Fruit fly (Drosophila melanogaster) whole organism, embryonic: ENCODE measurements around the gene beat-IIa.
A peak's percentile ranks its signal among the peaks of the same experiment; 100 is the strongest.

ENCODE experiments used
- Antp ChIP-seq: fragments of 200-800 bp; sonication (Bioruptor generic); optimal IDR thresholded peaks from 3 replicates; lab custom pipeline; 2016; ENCODE audit warnings: missing biosample characterization, missing genetic modification characterization
- Bdp1 ChIP-seq: fragments of 200-800 bp; sonication (Bioruptor generic); optimal IDR thresholded peaks from 3 replicates; lab custom pipeline; 2016; ENCODE audit warnings: missing biosample characterization, missing genetic modification characterization
- CG10959 ChIP-seq: fragments of 200-800 bp; sonication (Bioruptor generic); IDR thresholded peaks from 2 replicates; pipeline ENCODE4 v1.3.6; 2022; ENCODE audit warnings: missing biosample characterization, missing genetic modification characterization
- CG10979 ChIP-seq: fragments of 200-800 bp; sonication (Bioruptor generic); optimal IDR thresholded peaks from 2 replicates; lab custom pipeline; 2018; ENCODE audit warnings: missing biosample characterization, mild to moderate bottlenecking, missing genetic modification characterization, moderate library complexity
- CG12391 ChIP-seq: fragments of 200-800 bp; sonication (Bioruptor generic); optimal IDR thresholded peaks from 3 replicates; lab custom pipeline; 2018; ENCODE audit warnings: missing biosample characterization, mild to moderate bottlenecking, missing genetic modification characterization, moderate library complexity
- CG12769 ChIP-seq: fragments of 200-800 bp; sonication (Bioruptor generic); optimal IDR thresholded peaks from 2 replicates; lab custom pipeline; 2019; ENCODE audit warnings: missing biosample characterization, mild to moderate bottlenecking, missing genetic modification characterization, moderate library complexity
- CG13296 ChIP-seq: fragments of 200-800 bp; sonication (Bioruptor generic); optimal IDR thresholded peaks from 3 replicates; lab custom pipeline; 2018; ENCODE audit warnings: missing biosample characterization, mild to moderate bottlenecking, missing genetic modification characterization
- CG13624 ChIP-seq: fragments of 200-800 bp; sonication (Bioruptor generic); optimal IDR thresholded peaks from 2 replicates; lab custom pipeline; 2016; ENCODE audit warnings: missing biosample characterization, missing genetic modification characterization
- CG13894 ChIP-seq: fragments of 200-800 bp; sonication (Bioruptor generic); optimal IDR thresholded peaks from 3 replicates; lab custom pipeline; 2018; ENCODE audit warnings: missing biosample characterization, mild to moderate bottlenecking, missing genetic modification characterization, moderate library complexity
- CG14710 ChIP-seq: fragments of 200-800 bp; sonication (Bioruptor generic); optimal IDR thresholded peaks from 3 replicates; lab custom pipeline; 2019; ENCODE audit warnings: missing biosample characterization, mild to moderate bottlenecking, missing genetic modification characterization, moderate library complexity
- CG15073 ChIP-seq: fragments of 200-800 bp; sonication (Bioruptor generic); optimal IDR thresholded peaks from 2 replicates; lab custom pipeline; 2016; ENCODE audit warnings: missing biosample characterization, missing genetic modification characterization
- CG15269 ChIP-seq: fragments of 200-800 bp; sonication (Bioruptor generic); optimal IDR thresholded peaks from 2 replicates; lab custom pipeline; 2018; ENCODE audit warnings: missing biosample characterization, mild to moderate bottlenecking, missing genetic modification characterization, moderate library complexity
- CG17568 ChIP-seq: fragments of 200-800 bp; sonication (Bioruptor generic); optimal IDR thresholded peaks from 2 replicates; lab custom pipeline; 2018; ENCODE audit warnings: missing biosample characterization, mild to moderate bottlenecking, missing genetic modification characterization, moderate library complexity
- CG17612 ChIP-seq: fragments of 200-800 bp; sonication (Bioruptor generic); IDR thresholded peaks from 2 replicates; pipeline ENCODE4 v1.3.6; 2022; ENCODE audit warnings: missing biosample characterization, missing genetic modification characterization
- CG18262 ChIP-seq: fragments of 200-800 bp; optimal IDR thresholded peaks from 3 replicates; lab custom pipeline; 2019; ENCODE audit warnings: missing biosample characterization, mild to moderate bottlenecking, missing genetic modification characterization, moderate library complexity
- CG1832 ChIP-seq: fragments of 200-800 bp; sonication (Bioruptor generic); optimal IDR thresholded peaks from 2 replicates; lab custom pipeline; 2017; ENCODE audit warnings: missing biosample characterization, mild to moderate bottlenecking, missing genetic modification characterization, inconsistent platforms
- CG2116 ChIP-seq: fragments of 200-800 bp; sonication (Bioruptor generic); optimal IDR thresholded peaks from 3 replicates; lab custom pipeline; 2018; ENCODE audit warnings: missing biosample characterization, mild to moderate bottlenecking, missing genetic modification characterization
- CG34224 ChIP-seq: fragments of 200-800 bp; sonication (Bioruptor generic); IDR thresholded peaks from 3 replicates; pipeline ENCODE4 v1.3.6; 2022; ENCODE audit warnings: missing biosample characterization, missing genetic modification characterization; ENCODE audit not compliant: partially characterized antibody
- CG3726 ChIP-seq: fragments of 200-800 bp; sonication (Bioruptor generic); IDR thresholded peaks from 3 replicates; pipeline ENCODE4, ENCODE4 v1.3.6; 2022; ENCODE audit warnings: missing biosample characterization, missing genetic modification characterization
- CG3838 ChIP-seq: fragments of 200-800 bp; sonication (Bioruptor generic); optimal IDR thresholded peaks from 3 replicates; lab custom pipeline; 2016; ENCODE audit warnings: missing biosample characterization, missing genetic modification characterization
- CG4617 ChIP-seq: fragments of 200-800 bp; sonication (Bioruptor generic); optimal IDR thresholded peaks from 3 replicates; lab custom pipeline; 2016; ENCODE audit warnings: missing biosample characterization, missing genetic modification characterization, borderline replicate concordance
- CG4730 ChIP-seq: fragments of 200-800 bp; sonication (Bioruptor generic); IDR thresholded peaks from 2 replicates; pipeline ENCODE4 v1.3.6; 2022; ENCODE audit warnings: missing biosample characterization, missing genetic modification characterization
- CG4820 ChIP-seq: fragments of 200-800 bp; sonication (Bioruptor generic); optimal IDR thresholded peaks from 3 replicates; lab custom pipeline; 2016; ENCODE audit warnings: missing biosample characterization, missing genetic modification characterization
- CG5180 ChIP-seq: fragments of 200-800 bp; sonication (Bioruptor generic); optimal IDR thresholded peaks from 3 replicates; lab custom pipeline; 2017; ENCODE audit warnings: missing biosample characterization, missing genetic modification characterization, mild to moderate bottlenecking, moderate library complexity, missing genetic modification reagents
- CG6689 ChIP-seq: fragments of 200-800 bp; sonication (Bioruptor generic); IDR thresholded peaks from 2 replicates; pipeline ENCODE4 v1.3.6; 2022; ENCODE audit warnings: missing biosample characterization, missing genetic modification characterization
- CG7271 ChIP-seq: fragments of 200-800 bp; sonication (Bioruptor generic); optimal IDR thresholded peaks from 2 replicates; lab custom pipeline; 2018; ENCODE audit warnings: missing biosample characterization, mild to moderate bottlenecking, missing genetic modification characterization, moderate library complexity
- CHES-1-like ChIP-seq: fragments of 200-800 bp; sonication (Bioruptor generic); optimal IDR thresholded peaks from 2 replicates; lab custom pipeline; 2016; ENCODE audit warnings: missing biosample characterization, missing genetic modification characterization
- Dek ChIP-seq: fragments of 200-800 bp; sonication (Bioruptor generic); optimal IDR thresholded peaks from 3 replicates; lab custom pipeline; 2019; ENCODE audit warnings: missing biosample characterization, mild to moderate bottlenecking, missing genetic modification characterization, moderate library complexity
- Dref ChIP-seq: fragments of 200-800 bp; sonication (Bioruptor generic); IDR thresholded peaks from 2 replicates; pipeline ENCODE4 v1.3.6; 2022; ENCODE audit warnings: missing biosample characterization, missing genetic modification characterization
- NFAT ChIP-seq: fragments of 200-800 bp; sonication (Bioruptor generic); IDR thresholded peaks from 2 replicates; pipeline ENCODE4 v1.3.6; 2022; ENCODE audit warnings: missing biosample characterization, missing genetic modification characterization
- caup ChIP-seq: fragments of 200-800 bp; sonication (Bioruptor generic); optimal IDR thresholded peaks from 3 replicates; lab custom pipeline; 2017; ENCODE audit warnings: missing biosample characterization, mild to moderate bottlenecking, missing genetic modification characterization, moderate library complexity; ENCODE audit not compliant: severe bottlenecking
- gem ChIP-seq: fragments of 200-800 bp; sonication (Bioruptor generic); optimal IDR thresholded peaks from 2 replicates; lab custom pipeline; 2019; ENCODE audit warnings: missing biosample characterization, mild to moderate bottlenecking, missing genetic modification characterization, moderate library complexity
- ham ChIP-seq: fragments of 200-800 bp; sonication (Bioruptor generic); IDR thresholded peaks from 2 replicates; pipeline ENCODE4 v1.3.6; 2022; ENCODE audit warnings: missing biosample characterization, missing genetic modification characterization
- hkb ChIP-seq, 2 experiments: fragments of 200-800 bp in 1 of 2; fragments of >200 bp in 1 of 2; sonication (Bioruptor generic) in 1 of 2; IDR thresholded peaks in 1 of 2; optimal IDR thresholded peaks in 1 of 2; 2 replicates each; pipeline versions ENCODE4 v1.3.6 to Lab custom; 2017 to 2022; ENCODE audit warnings: missing biosample characterization in 1 of 2, missing genetic modification characterization in 1 of 2
- hth ChIP-seq: fragments of >200 bp; optimal IDR thresholded peaks from 2 replicates; lab custom pipeline; 2017; ENCODE audit warnings: inconsistent platforms
- lab ChIP-seq: fragments of 200-800 bp; sonication (Bioruptor generic); optimal IDR thresholded peaks from 3 replicates; lab custom pipeline; 2017; ENCODE audit warnings: missing biosample characterization, missing genetic modification characterization, mild to moderate bottlenecking, moderate library complexity, missing genetic modification reagents
- lola ChIP-seq, 3 experiments: fragments of >200 bp in 2 of 3; fragments of 200-800 bp in 1 of 3; sonication (Bioruptor generic) in 1 of 3; optimal IDR thresholded peaks; 2 replicates each; lab custom pipeline; 2017 to 2019; ENCODE audit warnings: missing biosample characterization in 3 of 3, missing genetic modification characterization in 3 of 3, mild to moderate bottlenecking in 1 of 3, moderate library complexity in 1 of 3
- luna ChIP-seq: fragments of 200-800 bp; sonication (Bioruptor generic); optimal IDR thresholded peaks from 2 replicates; lab custom pipeline; 2016; ENCODE audit warnings: missing biosample characterization, missing genetic modification characterization
- maf-S ChIP-seq: fragments of 200-800 bp; sonication (Bioruptor generic); optimal IDR thresholded peaks from 2 replicates; lab custom pipeline; 2016; ENCODE audit warnings: missing biosample characterization, missing genetic modification characterization
- mam ChIP-seq: fragments of 200-800 bp; sonication (Bioruptor generic); optimal IDR thresholded peaks from 3 replicates; lab custom pipeline; 2016; ENCODE audit warnings: missing biosample characterization, missing genetic modification characterization
- p53 ChIP-seq: fragments of 200-800 bp; sonication (Bioruptor generic); optimal IDR thresholded peaks from 2 replicates; lab custom pipeline; 2016; ENCODE audit warnings: missing biosample characterization, missing genetic modification characterization
- pnt ChIP-seq: fragments of 200-800 bp; sonication (Bioruptor generic); optimal IDR thresholded peaks from 3 replicates; lab custom pipeline; 2016; ENCODE audit warnings: missing biosample characterization, missing genetic modification characterization
- sens ChIP-seq: fragments of 200-800 bp; sonication (Bioruptor generic); peaks from one replicate; lab custom pipeline; 2016; ENCODE audit warnings: missing biosample characterization, missing genetic modification characterization
- sima ChIP-seq: fragments of 200-800 bp; sonication (Bioruptor generic); optimal IDR thresholded peaks from 2 replicates; lab custom pipeline; 2016; ENCODE audit warnings: missing biosample characterization, missing genetic modification characterization
- toy ChIP-seq: fragments of 200-800 bp; sonication (Bioruptor generic); IDR thresholded peaks from 2 replicates; pipeline ENCODE4 v1.3.6; 2022; ENCODE audit warnings: missing biosample characterization, missing genetic modification characterization
- unc-4 ChIP-seq: fragments of 200-800 bp; sonication (Bioruptor generic); IDR thresholded peaks from 2 replicates; pipeline ENCODE4 v1.3.6; 2022; ENCODE audit warnings: missing biosample characterization, missing genetic modification characterization; ENCODE audit not compliant: partially characterized antibody
- zen2 ChIP-seq: fragments of 200-800 bp; sonication (Bioruptor generic); IDR thresholded peaks from 3 replicates; pipeline ENCODE4 v1.3.6; 2022; ENCODE audit warnings: missing biosample characterization, missing genetic modification characterization; ENCODE audit not compliant: partially characterized antibody
- zfh1 ChIP-seq: fragments of 200-800 bp; sonication (Bioruptor generic); IDR thresholded peaks from 3 replicates; pipeline ENCODE4 v1.3.6; 2022; ENCODE audit warnings: missing biosample characterization, missing genetic modification characterization

The beat-IIa gene

dm6 chr3R:17385329-17386019 lies 19.6 kb upstream of the beat-IIa start (continued):
- peak; percentile 54 for TF ChIP-seq NFAT
- peak; percentile 50 for TF ChIP-seq CG13296
- TF ChIP-seq hkb (optimal IDR thresholded peaks at IDR 0.05; lab: Kevin White, UChicago), result peak; percentile 43
- peak; percentile 52; the same call in 1 of the 2 replicates for TF ChIP-seq hkb (GFP tag; IDR thresholded peaks at IDR 0.05; lab: Robert Waterston, UW)
- TF ChIP-seq CG13624 (GFP tag; lab: Kevin White, UChicago), result peak; percentile 80
- no peak for TF ChIP-seq toy (GFP tag; lab: Robert Waterston, UW)
- peak; percentile 38 for TF ChIP-seq maf-S (GFP tag; lab: Kevin White, UChicago)
- TF ChIP-seq pnt (GFP tag; lab: Kevin White, UChicago), result no peak
- no peak for TF ChIP-seq lola (GFP tag; optimal IDR thresholded peaks at IDR 0.05; lab: Kevin White, UChicago)
- TF ChIP-seq mam (GFP tag; lab: Kevin White, UChicago), result peak; percentile 84
- peak; percentile 74 for TF ChIP-seq CHES-1-like (GFP tag; lab: Kevin White, UChicago)
- TF ChIP-seq hth, result no peak
- no peak for TF ChIP-seq CG7271 (tag; lab: Kevin White, UChicago)
- no peak for TF ChIP-seq CG15073 (GFP tag; lab: Kevin White, UChicago)
- peak; percentile 40 for TF ChIP-seq p53 (GFP tag; lab: Kevin White, UChicago)
- peak; percentile 64 for TF ChIP-seq CG12769 (tag; lab: Kevin White, UChicago)
- TF ChIP-seq zfh1 (GFP tag; lab: Robert Waterston, UW), result peak; percentile 78
- TF ChIP-seq CG12391 (tag; lab: Kevin White, UChicago), result peak; percentile 56
- no peak for TF ChIP-seq CG10959 (GFP tag; lab: Robert Waterston, UW)
- peak; percentile 40 for TF ChIP-seq Dek (tag; lab: Kevin White, UChicago)
- peak; percentile 81 for TF ChIP-seq caup (GFP tag; lab: Kevin White, UChicago)
- TF ChIP-seq CG17612 (GFP tag; lab: Robert Waterston, UW), result no peak; the same call in 1 of the 2 replicates
- TF ChIP-seq sens (GFP tag; lab: Kevin White, UChicago), result peak; percentile 90
- TF ChIP-seq CG14710 (tag; lab: Kevin White, UChicago), result peak; percentile 64
- TF ChIP-seq CG6689 (GFP tag; lab: Robert Waterston, UW), result peak; percentile 56; the same call in 1 of the 2 replicates
- peak; percentile 27 for TF ChIP-seq CG5180 (GFP tag; lab: Kevin White, UChicago)
- peak; percentile 4 for TF ChIP-seq CG10979
- TF ChIP-seq CG13894 (tag; lab: Kevin White, UChicago), result peak; percentile 73
- peak; percentile 41; the same call in 1 of the 2 replicates for TF ChIP-seq CG4730 (GFP tag; lab: Robert Waterston, UW)
- no peak for TF ChIP-seq CG3726 (GFP tag; lab: Robert Waterston, UW)
- peak; percentile 41; the same call in 1 of the 2 replicates for TF ChIP-seq Dref (GFP tag; lab: Robert Waterston, UW)
- TF ChIP-seq CG17568 (GFP tag; lab: Kevin White, UChicago), result no peak
- peak; percentile 85 for TF ChIP-seq Antp (GFP tag; lab: Kevin White, UChicago)
- TF ChIP-seq CG1832, result no peak
- TF ChIP-seq CG18262 (tag; lab: Kevin White, UChicago), result peak; percentile 28
- peak; percentile 99 for TF ChIP-seq CG2116 (GFP tag; lab: Kevin White, UChicago)
- peak; percentile 15 for TF ChIP-seq CG4820 (GFP tag; lab: Kevin White, UChicago)
- TF ChIP-seq CG3838 (GFP tag; lab: Kevin White, UChicago), result no peak
- peak; percentile 75 for TF ChIP-seq CG15269 (tag; lab: Kevin White, UChicago)
- TF ChIP-seq CG4617 (GFP tag; lab: Kevin White, UChicago), result peak; percentile 54
- peak; percentile 40; the same call in 1 of the 3 replicates for TF ChIP-seq CG34224 (GFP tag; lab: Robert Waterston, UW)
- peak; percentile 51 for TF ChIP-seq ham (GFP tag; lab: Robert Waterston, UW)
- peak; percentile 76 for TF ChIP-seq lab
- peak; percentile 66 for TF ChIP-seq luna (GFP tag; lab: Kevin White, UChicago)
- peak; percentile 59 for TF ChIP-seq Bdp1 (GFP tag; lab: Kevin White, UChicago)
- TF ChIP-seq sima (GFP tag; lab: Kevin White, UChicago), result no peak
- TF ChIP-seq zen2 (GFP tag; lab: Robert Waterston, UW), result no peak
- peak; percentile 68 for TF ChIP-seq gem (tag; lab: Kevin White, UChicago)
- peak; percentile 46; the same call in 1 of the 2 replicates for TF ChIP-seq unc-4
